Fruit fly (Drosophila melanogaster): ENCODE results near the gene rudhira.

The rudhira gene

dm6 chrX:11858439-11858813 is 41.7 kb downstream of the rudhira start:
- TF ChIP-seq CG11617 (GFP tag; optimal IDR thresholded peaks at IDR 0.05) (no peak), CG7045 (GFP tag; optimal IDR thresholded peaks at IDR 0.05) (no peak), CG1620 (GFP tag; optimal IDR thresholded peaks at IDR 0.05) (no peak), pad (GFP tag; optimal IDR thresholded peaks at IDR 0.05) (no peak), CG5204 (GFP tag; optimal IDR thresholded peaks at IDR 0.05) (no peak), Hr96 (GFP tag; optimal IDR thresholded peaks at IDR 0.05) (no peak), bab1 (GFP tag; optimal IDR thresholded peaks at IDR 0.05) (no peak), cic (GFP tag; optimal IDR thresholded peaks at IDR 0.05) (no peak)

dm6 chrX:11868866-11869265 is 52.2 kb downstream of the rudhira start, which contains the start of the genes Nrd1 and CG1847:
Gene Nrd1 (minus strand): TSS chrX:11868893.
Gene CG1847 (plus strand): TSS chrX:11869170.
- TF ChIP-seq CG14711 (tag; optimal IDR thresholded peaks at IDR 0.05) (no peak), ovo (GFP tag; optimal IDR thresholded peaks at IDR 0.05) (no peak), bab1 (GFP tag; optimal IDR thresholded peaks at IDR 0.05) (no peak), cnc (optimal IDR thresholded peaks at IDR 0.05) (no peak), CG1620 (GFP tag; optimal IDR thresholded peaks at IDR 0.05) (no peak), Clk (GFP tag; optimal IDR thresholded peaks at IDR 0.05) (no peak), CG33017 (tag; optimal IDR thresholded peaks at IDR 0.05) (no peak), Hr96 (GFP tag; optimal IDR thresholded peaks at IDR 0.05) (no peak), CG7101 (tag; optimal IDR thresholded peaks at IDR 0.05) (no peak), cic (GFP tag; optimal IDR thresholded peaks at IDR 0.05) (no peak), CG12768 (GFP tag; optimal IDR thresholded peaks at IDR 0.05) (no peak), tj (GFP tag; optimal IDR thresholded peaks at IDR 0.05) (no peak)

- TF ChIP-seq bab1 (GFP tag; optimal IDR thresholded peaks at IDR 0.05) (no peak), CG1620 (GFP tag; optimal IDR thresholded peaks at IDR 0.05) (peak; percentile 18), pad (GFP tag; optimal IDR thresholded peaks at IDR 0.05) (no peak)
Measured at dm6 chrX:11872517-11872916, 55.8 kb downstream of the rudhira start, which contains the start of gene BORCS5. Gene BORCS5 (minus strand): TSS chrX:11872779.

dm6 chrX:11873116-11873515 is 56.4 kb downstream of the rudhira start, which contains the start of gene CG15739:
Gene CG15739 (plus strand): TSS chrX:11873319.
- TF ChIP-seq pad (GFP tag; optimal IDR thresholded peaks at IDR 0.05) (peak; percentile 95), Hr96 (GFP tag; optimal IDR thresholded peaks at IDR 0.05) (no peak), Mnt (GFP tag; optimal IDR thresholded peaks at IDR 0.05) (peak; percentile 17), cic (GFP tag; optimal IDR thresholded peaks at IDR 0.05) (peak; percentile 9)

dm6 chrX:11875146-11875830 is 58.6 kb downstream of the rudhira start:
- TF ChIP-seq Crg-1 (GFP tag; optimal IDR thresholded peaks at IDR 0.05), result no peak
- TF ChIP-seq CG7101 (tag; optimal IDR thresholded peaks at IDR 0.05), result peak; percentile 35
- peak; percentile 3 for TF ChIP-seq CG11617 (GFP tag; optimal IDR thresholded peaks at IDR 0.05)
- no peak for TF ChIP-seq CG5204 (GFP tag; optimal IDR thresholded peaks at IDR 0.05)
- TF ChIP-seq cnc (optimal IDR thresholded peaks at IDR 0.05), result no peak
- no peak for TF ChIP-seq CG12768 (GFP tag; optimal IDR thresholded peaks at IDR 0.05)
- no peak for TF ChIP-seq Hr96 (GFP tag; optimal IDR thresholded peaks at IDR 0.05)
- TF ChIP-seq CG1620 (GFP tag; optimal IDR thresholded peaks at IDR 0.05), result no peak

- TF ChIP-seq bab1 (GFP tag; optimal IDR thresholded peaks at IDR 0.05) (no peak), cic (GFP tag; optimal IDR thresholded peaks at IDR 0.05) (no peak), Clk (GFP tag; optimal IDR thresholded peaks at IDR 0.05) (no peak), CG14711 (tag; optimal IDR thresholded peaks at IDR 0.05) (no peak), kay (GFP tag; ENCODE audit: borderline replicate concordance) (no peak), tj (GFP tag; optimal IDR thresholded peaks at IDR 0.05) (peak; percentile 20), pad (GFP tag; optimal IDR thresholded peaks at IDR 0.05) (no peak), CG7101 (tag; optimal IDR thresholded peaks at IDR 0.05) (peak; percentile 23), toe (GFP tag; optimal IDR thresholded peaks at IDR 0.05) (no peak), cnc (optimal IDR thresholded peaks at IDR 0.05) (no peak), Crg-1 (GFP tag; optimal IDR thresholded peaks at IDR 0.05) (no peak), ovo (GFP tag; optimal IDR thresholded peaks at IDR 0.05) (no peak), CG11617 (GFP tag; optimal IDR thresholded peaks at IDR 0.05) (peak; percentile 22), CG7045 (GFP tag; optimal IDR thresholded peaks at IDR 0.05) (no peak), CG33017 (tag; optimal IDR thresholded peaks at IDR 0.05) (no peak), CG5204 (GFP tag; optimal IDR thresholded peaks at IDR 0.05) (no peak), CG12768 (GFP tag; optimal IDR thresholded peaks at IDR 0.05) (peak; percentile 31), Mnt (GFP tag; optimal IDR thresholded peaks at IDR 0.05) (peak; percentile 30), CG1620 (GFP tag; optimal IDR thresholded peaks at IDR 0.05) (no peak), Hr96 (GFP tag; optimal IDR thresholded peaks at IDR 0.05) (no peak)
Measured at dm6 chrX:11877165-11877564, 60.5 kb downstream of the rudhira start, which contains the start of gene CG10352. Gene CG10352 (minus strand): TSS chrX:11877168.

- TF ChIP-seq Clk (GFP tag; optimal IDR thresholded peaks at IDR 0.05) (no peak), CG12768 (GFP tag; optimal IDR thresholded peaks at IDR 0.05) (no peak), cic (GFP tag; optimal IDR thresholded peaks at IDR 0.05) (no peak), CG11617 (GFP tag; optimal IDR thresholded peaks at IDR 0.05) (no peak), tj (GFP tag; optimal IDR thresholded peaks at IDR 0.05) (no peak), Crg-1 (GFP tag; optimal IDR thresholded peaks at IDR 0.05) (no peak), Mnt (GFP tag; optimal IDR thresholded peaks at IDR 0.05) (no peak), CG5204 (GFP tag; optimal IDR thresholded peaks at IDR 0.05) (no peak), toe (GFP tag; optimal IDR thresholded peaks at IDR 0.05) (no peak), cnc (optimal IDR thresholded peaks at IDR 0.05) (no peak), ovo (GFP tag; optimal IDR thresholded peaks at IDR 0.05) (no peak), CG14711 (tag; optimal IDR thresholded peaks at IDR 0.05) (no peak), CG7101 (tag; optimal IDR thresholded peaks at IDR 0.05) (no peak), kay (GFP tag; ENCODE audit: borderline replicate concordance) (no peak), Hr96 (GFP tag; optimal IDR thresholded peaks at IDR 0.05) (no peak), CG7045 (GFP tag; optimal IDR thresholded peaks at IDR 0.05) (no peak), CG1620 (GFP tag; optimal IDR thresholded peaks at IDR 0.05) (no peak)
Measured at dm6 chrX:11881686-11882085, 65.0 kb downstream of the rudhira start.
